Worm (Caenorhabditis elegans): ENCODE data around the gene T05B4.12.

DNA sequence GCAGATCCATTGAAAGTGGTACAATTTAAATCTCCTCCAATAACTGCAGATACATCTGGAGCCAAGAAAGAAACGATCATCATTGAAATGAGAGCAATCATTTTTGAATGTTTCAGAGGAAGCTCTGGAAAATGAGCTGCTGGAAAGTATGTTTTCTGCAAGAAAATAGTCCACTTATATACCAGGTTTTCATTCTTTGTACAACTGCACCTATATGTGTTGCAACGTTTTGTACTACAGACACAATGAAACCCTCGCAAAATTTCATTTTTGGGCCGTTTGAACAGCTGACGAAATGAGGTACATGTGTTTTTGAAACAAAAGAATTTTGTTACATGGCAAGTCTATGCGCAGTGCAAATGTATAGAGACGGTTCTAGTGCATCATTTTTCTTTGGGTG, 7.5 kb downstream of the T05B4.12 start, which contains the start of gene T05B4.9:
- TF ChIP-seq W03F9.2 (tag; optimal IDR thresholded peaks at IDR 0.05) (no peak), him-1 (tag; optimal IDR thresholded peaks at IDR 0.05) (no peak)

Data from whole organism, L4/young adult.